Fruit fly (Drosophila melanogaster) ovary, adult (tissue): ENCODE results near the gene fd96Ca.
A peak's percentile ranks its signal among the peaks of the same experiment; 100 is the strongest.

Source experiments
- CG17801 ChIP-seq: fragments of 200-800 bp; optimal IDR thresholded peaks from 2 replicates; lab custom pipeline; 2019; ENCODE audit warnings: missing biosample characterization, mild to moderate bottlenecking, missing genetic modification characterization, moderate library complexity; ENCODE audit not compliant: partially characterized antibody

fd96Ca gene

dm6 chr3R:25082348-25082747 lies at the start of gene fd96Ca:
TSS of gene fd96Ca (plus strand) at chr3R:25082684.
- TF ChIP-seq CG17801: no peak

dm6 chr3R:25032686-25033085 lies 49.8 kb upstream of the fd96Ca start:
- no peak for TF ChIP-seq CG17801

dm6 chr3R:25033142-25033586 lies 49.3 kb upstream of the fd96Ca start, which contains the start of gene Smg6:
TSS of gene Smg6 (minus strand) at chr3R:25033465.
- TF ChIP-seq CG17801: peak; percentile 35

dm6 chr3R:25036644-25037043 lies 45.8 kb upstream of the fd96Ca start, which contains the start of gene CG31115:
TSS of gene CG31115 (plus strand) at chr3R:25036944.
- TF ChIP-seq CG17801: no peak

- TF ChIP-seq CG17801: peak; percentile 15
These were observed 43.4 kb upstream of the fd96Ca start, which contains the start of the genes Ythdf and bai for dm6 chr3R:25039028-25039476. TSS of gene Ythdf (minus strand) at chr3R:25039249. TSS of gene bai (plus strand) at chr3R:25039374.

dm6 chr3R:25044816-25045551 lies 37.5 kb upstream of the fd96Ca start, which contains the start of gene 5PtaseI:
TSS of gene 5PtaseI (minus strand) at chr3R:25045151.
- TF ChIP-seq CG17801: no peak

- TF ChIP-seq CG17801: no peak
These were observed 36.5 kb upstream of the fd96Ca start, which contains the start of gene CG11786 for dm6 chr3R:25046023-25046422. TSS of gene CG11786 (plus strand) at chr3R:25046323.

- TF ChIP-seq CG17801: peak; percentile 38
These were observed 35.0 kb upstream of the fd96Ca start, which contains the start of gene CG11790 for dm6 chr3R:25047504-25047903. TSS of gene CG11790 (plus strand) at chr3R:25047706.

- no peak for TF ChIP-seq CG17801
These were observed 33.1 kb upstream of the fd96Ca start, which contains the start of gene CG11791 for dm6 chr3R:25049383-25049741. TSS of gene CG11791 (plus strand) at chr3R:25049616.

- peak; percentile 88 for TF ChIP-seq CG17801
These were observed 32.6 kb upstream of the fd96Ca start for dm6 chr3R:25049742-25050517.

dm6 chr3R:25050649-25051048 lies 31.8 kb upstream of the fd96Ca start:
- no peak for TF ChIP-seq CG17801

- TF ChIP-seq CG17801: no peak
These were observed 30.9 kb upstream of the fd96Ca start for dm6 chr3R:25051441-25052097.

- peak; percentile 32 for TF ChIP-seq CG17801
These were observed 27.9 kb upstream of the fd96Ca start, which contains the start of gene CG31109 for dm6 chr3R:25054451-25055188. TSS of gene CG31109 (minus strand) at chr3R:25054653.

dm6 chr3R:25056016-25056415 lies 26.5 kb upstream of the fd96Ca start, which contains the start of the genes CG31111 and stac:
TSS of gene CG31111 (minus strand) at chr3R:25056177.
TSS of gene stac (plus strand) at chr3R:25056286.
- TF ChIP-seq CG17801: no peak

dm6 chr3R:25056488-25057157 lies 25.9 kb upstream of the fd96Ca start:
- TF ChIP-seq CG17801: no peak
